Fruit fly (Drosophila melanogaster) whole organism, embryonic: ENCODE results near the gene CG13898.

Source experiments
- Blimp-1 ChIP-seq: fragments of 200-800 bp; sonication (Bioruptor generic); optimal IDR thresholded peaks from 3 replicates; lab custom pipeline; 2018; ENCODE audit warnings: missing biosample characterization, missing genetic modification characterization, mild to moderate bottlenecking, moderate library complexity, missing genetic modification reagents
- BtbVII ChIP-seq: fragments of 200-800 bp; sonication (Bioruptor generic); optimal IDR thresholded peaks from 3 replicates; lab custom pipeline; 2017; ENCODE audit warnings: missing biosample characterization, mild to moderate bottlenecking, missing genetic modification characterization
- C15 ChIP-seq: fragments of 200-800 bp; sonication (Bioruptor generic); IDR thresholded peaks from 3 replicates; pipeline ENCODE4 v1.3.6; 2022; ENCODE audit warnings: missing biosample characterization, missing genetic modification characterization
- CG10274 ChIP-seq: fragments of 200-800 bp; sonication (Bioruptor generic); optimal IDR thresholded peaks from 3 replicates; lab custom pipeline; 2017; ENCODE audit warnings: missing biosample characterization, mild to moderate bottlenecking, missing genetic modification characterization
- CG10654 ChIP-seq: fragments of 200-800 bp; sonication (Bioruptor generic); optimal IDR thresholded peaks from 2 replicates; lab custom pipeline; 2016; ENCODE audit warnings: missing biosample characterization, missing genetic modification characterization
- CG12659 ChIP-seq: fragments of 200-800 bp; sonication (Bioruptor generic); optimal IDR thresholded peaks from 3 replicates; lab custom pipeline; 2017; ENCODE audit warnings: mild to moderate bottlenecking, missing biosample characterization, missing genetic modification reagents, missing genetic modification characterization
- CG15514 ChIP-seq: fragments of 200-800 bp; sonication (Bioruptor generic); optimal IDR thresholded peaks from 3 replicates; lab custom pipeline; 2017; ENCODE audit warnings: missing biosample characterization, missing genetic modification characterization, mild to moderate bottlenecking, moderate library complexity, missing genetic modification reagents
- CG1603 ChIP-seq: fragments of 200-800 bp; sonication (Bioruptor generic); optimal IDR thresholded peaks from 2 replicates; lab custom pipeline; 2019; ENCODE audit warnings: missing biosample characterization, mild to moderate bottlenecking, missing genetic modification characterization, moderate library complexity
- CG17186 ChIP-seq: fragments of 200-800 bp; sonication (Bioruptor generic); optimal IDR thresholded peaks from 3 replicates; lab custom pipeline; 2017; ENCODE audit warnings: missing biosample characterization, missing genetic modification reagents, missing genetic modification characterization
- CG17385 ChIP-seq: fragments of 200-800 bp; sonication (Bioruptor generic); optimal IDR thresholded peaks from 3 replicates; lab custom pipeline; 2018; ENCODE audit warnings: missing biosample characterization, mild to moderate bottlenecking, missing genetic modification characterization
- CG17568 ChIP-seq: fragments of 200-800 bp; sonication (Bioruptor generic); optimal IDR thresholded peaks from 2 replicates; lab custom pipeline; 2018; ENCODE audit warnings: missing biosample characterization, mild to moderate bottlenecking, missing genetic modification characterization, moderate library complexity
- CG1792 ChIP-seq: fragments of 200-800 bp; sonication (Bioruptor generic); optimal IDR thresholded peaks from 2 replicates; lab custom pipeline; 2016; ENCODE audit warnings: missing biosample characterization, missing genetic modification characterization
- CG2129 ChIP-seq: fragments of 200-800 bp; sonication (Bioruptor generic); IDR thresholded peaks from 2 replicates; pipeline ENCODE4 v1.3.6; 2022; ENCODE audit warnings: missing biosample characterization, missing genetic modification characterization; ENCODE audit not compliant: partially characterized antibody
- CG2678 ChIP-seq: fragments of 200-800 bp; sonication (Bioruptor generic); optimal IDR thresholded peaks from 3 replicates; lab custom pipeline; 2019; ENCODE audit warnings: missing biosample characterization, mild to moderate bottlenecking, missing genetic modification characterization, moderate library complexity
- CG2875 ChIP-seq: fragments of 200-800 bp; sonication (Bioruptor generic); optimal IDR thresholded peaks from 2 replicates; lab custom pipeline; 2017; ENCODE audit warnings: missing biosample characterization, mild to moderate bottlenecking, missing genetic modification characterization, missing genetic modification reagents
- CG3726 ChIP-seq: fragments of 200-800 bp; sonication (Bioruptor generic); IDR thresholded peaks from 3 replicates; pipeline ENCODE4, ENCODE4 v1.3.6; 2022; ENCODE audit warnings: missing biosample characterization, missing genetic modification characterization
- CG3838 ChIP-seq: fragments of 200-800 bp; sonication (Bioruptor generic); optimal IDR thresholded peaks from 3 replicates; lab custom pipeline; 2016; ENCODE audit warnings: missing biosample characterization, missing genetic modification characterization
- CG4617 ChIP-seq: fragments of 200-800 bp; sonication (Bioruptor generic); optimal IDR thresholded peaks from 3 replicates; lab custom pipeline; 2016; ENCODE audit warnings: missing biosample characterization, missing genetic modification characterization, borderline replicate concordance
- CG4854 ChIP-seq: fragments of 200-800 bp; sonication (Bioruptor generic); optimal IDR thresholded peaks from 2 replicates; lab custom pipeline; 2016; ENCODE audit warnings: missing biosample characterization, missing genetic modification characterization, inconsistent platforms
- CG5180 ChIP-seq: fragments of 200-800 bp; sonication (Bioruptor generic); optimal IDR thresholded peaks from 3 replicates; lab custom pipeline; 2017; ENCODE audit warnings: missing biosample characterization, missing genetic modification characterization, mild to moderate bottlenecking, moderate library complexity, missing genetic modification reagents
- CG6254 ChIP-seq: fragments of 200-800 bp; sonication (Bioruptor generic); optimal IDR thresholded peaks from 3 replicates; lab custom pipeline; 2017; ENCODE audit warnings: mild to moderate bottlenecking, missing biosample characterization, missing genetic modification reagents, missing genetic modification characterization
- CG6683 ChIP-seq: fragments of 200-800 bp; sonication (Bioruptor generic); optimal IDR thresholded peaks from 2 replicates; lab custom pipeline; 2017; ENCODE audit warnings: missing biosample characterization, mild to moderate bottlenecking, missing genetic modification characterization, missing genetic modification reagents
- CG8290 ChIP-seq, 3 experiments: fragments of 200-800 bp; sonication (Bioruptor generic); optimal IDR thresholded peaks; 2 replicates each; lab custom pipeline; 2016 to 2019; ENCODE audit warnings: missing biosample characterization in 3 of 3, missing genetic modification characterization in 3 of 3, mild to moderate bottlenecking in 2 of 3, moderate library complexity in 1 of 3
- CG8765 ChIP-seq: fragments of 200-800 bp; sonication (Bioruptor generic); IDR thresholded peaks from 2 replicates; pipeline ENCODE4 v1.3.6; 2022; ENCODE audit warnings: missing biosample characterization, missing genetic modification characterization
- CG8944 ChIP-seq: fragments of 200-800 bp; sonication (Bioruptor generic); optimal IDR thresholded peaks from 3 replicates; lab custom pipeline; 2016; ENCODE audit warnings: missing biosample characterization, missing genetic modification characterization
- CoRest ChIP-seq: fragments of 200-800 bp; sonication (Bioruptor generic); optimal IDR thresholded peaks from 3 replicates; lab custom pipeline; 2018; ENCODE audit warnings: missing biosample characterization, mild to moderate bottlenecking, missing genetic modification characterization, moderate library complexity
- Dll ChIP-seq: fragments of 200-800 bp; sonication (Bioruptor generic); IDR thresholded peaks from 4 replicates; pipeline ENCODE4 v1.3.6; 2022; ENCODE audit warnings: missing biosample characterization, missing genetic modification characterization; ENCODE audit not compliant: partially characterized antibody
- Fer3 ChIP-seq: fragments of 200-800 bp; sonication (Bioruptor generic); optimal IDR thresholded peaks from 2 replicates; lab custom pipeline; 2018; ENCODE audit warnings: missing biosample characterization, mild to moderate bottlenecking, missing genetic modification characterization, moderate library complexity
- GATAe ChIP-seq: fragments of 200-800 bp; sonication (Bioruptor generic); conservative IDR thresholded peaks from 2 replicates; pipeline ENCODE4 v1.3.6; 2022; ENCODE audit warnings: missing biosample characterization, missing genetic modification characterization
- Gsc ChIP-seq: fragments of 200-800 bp; sonication (Bioruptor generic); IDR thresholded peaks from 2 replicates; pipeline ENCODE4 v1.3.6; 2022; ENCODE audit warnings: missing biosample characterization, missing genetic modification characterization
- HLH54F ChIP-seq: fragments of 200-800 bp; sonication (Bioruptor generic); optimal IDR thresholded peaks from 3 replicates; lab custom pipeline; 2016; ENCODE audit warnings: missing biosample characterization, missing genetic modification characterization
- ase ChIP-seq: fragments of 200-800 bp; sonication (Bioruptor generic); IDR thresholded peaks from 3 replicates; pipeline ENCODE4 v1.3.6; 2022; ENCODE audit warnings: missing biosample characterization, missing genetic modification characterization
- bigmax ChIP-seq: fragments of 200-800 bp; sonication (Bioruptor generic); optimal IDR thresholded peaks from 2 replicates; lab custom pipeline; 2018; ENCODE audit warnings: missing biosample characterization, mild to moderate bottlenecking, missing genetic modification characterization
- btn ChIP-seq: fragments of 200-800 bp; sonication (Bioruptor generic); optimal IDR thresholded peaks from 2 replicates; lab custom pipeline; 2016; ENCODE audit warnings: missing biosample characterization, missing genetic modification characterization
- dimm ChIP-seq: fragments of 200-800 bp; sonication (Bioruptor generic); IDR thresholded peaks from 2 replicates; pipeline ENCODE4 v1.3.6; 2022; ENCODE audit warnings: missing biosample characterization, missing genetic modification characterization
- en ChIP-seq: fragments of 200-800 bp; sonication (Bioruptor generic); optimal IDR thresholded peaks from 2 replicates; lab custom pipeline; 2016; ENCODE audit warnings: missing biosample characterization, missing genetic modification characterization
- gfzf ChIP-seq: fragments of 200-800 bp; sonication (Bioruptor generic); optimal IDR thresholded peaks from 2 replicates; lab custom pipeline; 2016; ENCODE audit warnings: missing biosample characterization, mild to moderate bottlenecking, missing genetic modification characterization, moderate library complexity
- gro ChIP-seq: fragments of 200-800 bp; sonication (Bioruptor generic); optimal IDR thresholded peaks from 2 replicates; lab custom pipeline; 2016; ENCODE audit warnings: missing biosample characterization, missing genetic modification characterization
- hth ChIP-seq: fragments of >200 bp; optimal IDR thresholded peaks from 2 replicates; lab custom pipeline; 2017; ENCODE audit warnings: inconsistent platforms
- lmd ChIP-seq: fragments of 200-800 bp; sonication (Bioruptor generic); IDR thresholded peaks from 2 replicates; pipeline ENCODE4 v1.3.6; 2022; ENCODE audit warnings: missing biosample characterization, missing genetic modification characterization
- maf-S ChIP-seq: fragments of 200-800 bp; sonication (Bioruptor generic); optimal IDR thresholded peaks from 2 replicates; lab custom pipeline; 2016; ENCODE audit warnings: missing biosample characterization, missing genetic modification characterization
- mam ChIP-seq: fragments of 200-800 bp; sonication (Bioruptor generic); optimal IDR thresholded peaks from 3 replicates; lab custom pipeline; 2016; ENCODE audit warnings: missing biosample characterization, missing genetic modification characterization
- oc ChIP-seq: fragments of 200-800 bp; sonication (Bioruptor generic); optimal IDR thresholded peaks from 2 replicates; lab custom pipeline; 2018; ENCODE audit warnings: missing biosample characterization, mild to moderate bottlenecking, missing genetic modification characterization, moderate library complexity
- sisA ChIP-seq: fragments of 200-800 bp; sonication (Bioruptor generic); IDR thresholded peaks from 2 replicates; pipeline ENCODE4 v1.3.6; 2022; ENCODE audit warnings: missing biosample characterization, missing genetic modification characterization
- sqz ChIP-seq: fragments of 200-800 bp; sonication (Bioruptor generic); optimal IDR thresholded peaks from 3 replicates; lab custom pipeline; 2018; ENCODE audit warnings: missing biosample characterization, mild to moderate bottlenecking, missing genetic modification characterization
- tin ChIP-seq: fragments of 200-800 bp; sonication (Bioruptor generic); optimal IDR thresholded peaks from 3 replicates; lab custom pipeline; 2016; ENCODE audit warnings: missing biosample characterization, missing genetic modification characterization
- toy ChIP-seq: fragments of 200-800 bp; sonication (Bioruptor generic); IDR thresholded peaks from 2 replicates; pipeline ENCODE4 v1.3.6; 2022; ENCODE audit warnings: missing biosample characterization, missing genetic modification characterization
- usp ChIP-seq: fragments of >200 bp; optimal IDR thresholded peaks from 2 replicates; lab custom pipeline; 2017; ENCODE audit warnings: missing biosample characterization, missing genetic modification characterization
- z ChIP-seq: fragments of 200-800 bp; sonication (Bioruptor generic); IDR thresholded peaks from 3 replicates; pipeline ENCODE4 v1.3.6; 2022; ENCODE audit warnings: missing biosample characterization, missing genetic modification characterization

The CG13898 gene

DNA sequence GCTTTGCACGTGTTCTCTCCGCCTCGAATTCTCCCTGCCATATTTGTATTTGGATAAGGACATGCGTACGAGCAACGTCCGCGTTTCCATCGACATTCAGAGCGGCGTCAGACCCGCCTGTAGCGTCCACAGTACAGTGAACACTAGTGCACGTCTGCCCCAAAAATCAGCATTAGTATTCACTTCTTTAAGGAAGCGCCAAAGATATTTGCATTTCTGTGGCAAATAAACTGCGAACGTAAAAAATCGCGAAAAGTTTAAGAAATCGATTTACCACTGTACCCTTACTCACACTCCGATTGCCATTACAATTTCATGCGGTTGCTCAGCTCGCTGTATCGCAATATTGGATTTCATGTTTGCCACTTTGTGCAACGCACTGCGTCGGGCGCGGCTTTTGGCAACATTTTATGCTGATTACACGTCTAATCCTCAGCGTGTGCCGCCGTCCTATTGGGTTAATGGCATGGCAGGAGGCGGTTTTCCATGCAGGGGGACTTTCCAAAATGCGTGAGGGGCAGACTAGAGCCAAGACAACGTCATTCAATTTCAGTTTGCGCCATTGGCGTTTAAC, 1.1 kb downstream of the CG13898 start (continued):
- peak; percentile 86 for TF ChIP-seq lmd (GFP tag; lab: Robert Waterston, UW)
- peak; percentile 79 for TF ChIP-seq Blimp-1 (GFP tag; lab: Kevin White, UChicago)
- TF ChIP-seq sisA = peak; percentile 94
- peak; percentile 85 for TF ChIP-seq dimm
- peak; percentile 82 for TF ChIP-seq CG8290 (GFP tag; optimal IDR thresholded peaks at IDR 0.05; lab: Kevin White, UChicago)
- peak; percentile 25 to 98 for TF ChIP-seq CG8290 (tag; optimal IDR thresholded peaks at IDR 0.05; lab: Kevin White, UChicago)
- TF ChIP-seq sqz = peak; percentile 62
- TF ChIP-seq usp = no peak
- peak; percentile 91 for TF ChIP-seq maf-S (GFP tag; lab: Kevin White, UChicago)
- peak; percentile 80; the same call in 1 of the 2 replicates for TF ChIP-seq toy
- TF ChIP-seq HLH54F (GFP tag; lab: Kevin White, UChicago) = peak; percentile 84
- TF ChIP-seq CG17186 (GFP tag; lab: Kevin White, UChicago) = peak; percentile 59
- TF ChIP-seq CG12659 (GFP tag; lab: Kevin White, UChicago) = peak; percentile 85
- peak; percentile 74 for TF ChIP-seq CG8765 (GFP tag; lab: Robert Waterston, UW)
- TF ChIP-seq CG6254 (GFP tag; lab: Kevin White, UChicago) = peak; percentile 19
- TF ChIP-seq BtbVII (GFP tag; lab: Kevin White, UChicago) = peak; percentile 85
- TF ChIP-seq CG17385 (GFP tag; lab: Kevin White, UChicago) = peak; percentile 85
- TF ChIP-seq CG8944 (GFP tag; lab: Kevin White, UChicago) = peak; percentile 89
- TF ChIP-seq CG4854 = peak; percentile 67
- peak; percentile 60 for TF ChIP-seq CG5180 (GFP tag; lab: Kevin White, UChicago)
- peak; percentile 82 for TF ChIP-seq btn (GFP tag; lab: Kevin White, UChicago)
- peak; percentile 69 for TF ChIP-seq CG1792 (GFP tag; lab: Kevin White, UChicago)
- TF ChIP-seq C15 = peak; percentile 82
- no peak for TF ChIP-seq Dll (GFP tag; lab: Robert Waterston, UW)
- peak; percentile 88 for TF ChIP-seq CG2678 (tag; lab: Kevin White, UChicago)
- TF ChIP-seq CG6683 (GFP tag; lab: Kevin White, UChicago) = peak; percentile 75
- peak; percentile 93 for TF ChIP-seq mam (GFP tag; lab: Kevin White, UChicago)
- no peak for TF ChIP-seq GATAe (GFP tag; lab: Robert Waterston, UW)
- no peak for TF ChIP-seq gfzf
- TF ChIP-seq hth = no peak
- TF ChIP-seq Fer3 (tag; lab: Kevin White, UChicago) = peak; percentile 86
- peak; percentile 66 for TF ChIP-seq en (GFP tag; lab: Kevin White, UChicago)
- no peak for TF ChIP-seq CG2129
- TF ChIP-seq CG17568 (GFP tag; lab: Kevin White, UChicago) = peak; percentile 72
- TF ChIP-seq ase = peak; percentile 89
- TF ChIP-seq gro (GFP tag; lab: Kevin White, UChicago) = peak; percentile 93
- peak; percentile 77 for TF ChIP-seq Gsc (GFP tag; lab: Robert Waterston, UW)
- TF ChIP-seq oc (tag; lab: Kevin White, UChicago) = peak; percentile 90
- peak; percentile 77 for TF ChIP-seq CG15514 (GFP tag; lab: Kevin White, UChicago)
- TF ChIP-seq bigmax (GFP tag; lab: Kevin White, UChicago) = no peak
- peak; percentile 80 for TF ChIP-seq CG10654 (GFP tag; lab: Kevin White, UChicago)
- peak; percentile 70 for TF ChIP-seq CG10274 (GFP tag; lab: Kevin White, UChicago)
- peak; percentile 83 for TF ChIP-seq CG2875 (GFP tag; lab: Kevin White, UChicago)
- TF ChIP-seq CG4617 (GFP tag; lab: Kevin White, UChicago) = peak; percentile 59
- TF ChIP-seq CG3726 (GFP tag; lab: Robert Waterston, UW) = peak; percentile 85
- TF ChIP-seq CoRest (tag; lab: Kevin White, UChicago) = peak; percentile 86
- peak; percentile 88 for TF ChIP-seq tin (GFP tag; lab: Kevin White, UChicago)
- peak; percentile 47 for TF ChIP-seq CG3838 (GFP tag; lab: Kevin White, UChicago)
- peak; percentile 96 for TF ChIP-seq CG1603 (tag; lab: Kevin White, UChicago)
- no peak for TF ChIP-seq z
